Worm (Caenorhabditis elegans) whole organism, young adult: Measurements from ENCODE around the gene F09G8.10.

Source experiments
- cebp-1 ChIP-seq, 2 experiments: fragments of 200-800 bp in 1 of 2; sonication (Bioruptor generic) in 1 of 2; sonication (generic microtip) in 1 of 2; IDR thresholded peaks in 1 of 2; optimal IDR thresholded peaks in 1 of 2; 2 replicates each; pipeline versions ENCODE4 v1.3.6 to Lab custom; 2017 to 2022; ENCODE audit warnings: missing compliant biosample characterization in 2 of 2, missing genetic modification characterization in 2 of 2, mild to moderate bottlenecking in 1 of 2, missing genetic modification reagents in 1 of 2, moderate library complexity in 1 of 2
- lir-1 ChIP-seq: fragments of 200-800 bp; sonication (Bioruptor generic); conservative IDR thresholded peaks from 2 replicates; pipeline ENCODE4 v1.3.6; 2022; ENCODE audit warnings: missing genetic modification reagents, missing genetic modification characterization, missing compliant biosample characterization

DNA sequence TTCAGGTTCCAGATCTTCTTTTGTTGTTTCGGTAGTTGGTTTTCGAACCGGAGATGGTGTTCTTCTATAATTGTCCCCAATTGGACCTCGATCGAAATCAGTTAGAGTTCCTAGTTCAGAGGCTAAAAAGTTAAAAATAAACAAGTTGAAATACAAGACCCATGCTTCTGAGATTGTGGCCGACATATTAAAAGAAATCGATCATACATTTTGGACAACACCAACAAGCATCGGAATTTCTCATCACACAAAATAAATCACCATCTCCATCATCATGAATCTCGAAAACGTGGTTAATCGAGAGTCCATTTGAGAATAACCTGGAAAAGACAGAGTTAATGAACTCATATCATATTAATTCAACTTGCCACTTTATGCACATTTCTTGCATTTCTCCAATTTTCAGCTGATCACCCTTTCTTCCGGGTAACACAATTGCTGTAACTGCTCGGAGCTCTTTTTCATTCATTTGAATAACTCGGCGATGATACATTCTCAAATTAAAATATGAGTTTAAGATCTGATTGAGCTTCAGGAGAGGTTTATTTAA lies at the start of gene F09G8.10, which contains the start of gene mps-4:
- no peak for TF ChIP-seq lir-1
- no peak for TF ChIP-seq cebp-1 (GFP tag; IDR thresholded peaks at IDR 0.05; lab: Robert Waterston, UW)
- no peak for TF ChIP-seq cebp-1 (tag; optimal IDR thresholded peaks at IDR 0.05; lab: Kevin White, UChicago)
